Worm (Caenorhabditis elegans): ENCODE data around the gene T16G12.1.

- no peak for TF ChIP-seq ref-1 (GFP tag; conservative IDR thresholded peaks at IDR 0.05)
- TF ChIP-seq ztf-29 (GFP tag; IDR thresholded peaks at IDR 0.05), result no peak
- TF ChIP-seq flt-1 (GFP tag; IDR thresholded peaks at IDR 0.05), result no peak
- TF ChIP-seq T22C8.4 (GFP tag; IDR thresholded peaks at IDR 0.05), result no peak
Measured at ce11 chrIII:10059002-10059401, 9.3 kb upstream of the T16G12.1 start, which contains the start of gene T16G12.8.

Data from whole organism, midembryonic.